Fruit fly (Drosophila melanogaster) whole organism, embryonic: ENCODE data around the gene CG33332.
A peak's percentile ranks its signal among the peaks of the same experiment; 100 is the strongest.

Experiments
- Awh ChIP-seq: fragments of 200-800 bp; sonication (Bioruptor generic); IDR thresholded peaks from 2 replicates; pipeline ENCODE4, ENCODE4 v1.3.6; 2022; ENCODE audit warnings: missing biosample characterization, missing genetic modification characterization
- CG11456 ChIP-seq: fragments of 200-800 bp; sonication (Bioruptor generic); IDR thresholded peaks from 3 replicates; pipeline ENCODE4 v1.3.6; 2022; ENCODE audit warnings: missing biosample characterization, missing genetic modification characterization
- CG11504 ChIP-seq: fragments of 200-800 bp; sonication (Bioruptor generic); optimal IDR thresholded peaks from 3 replicates; lab custom pipeline; 2019; ENCODE audit warnings: missing biosample characterization, mild to moderate bottlenecking, missing genetic modification characterization, moderate library complexity
- CG13287 ChIP-seq: fragments of 200-800 bp; sonication (Bioruptor generic); IDR thresholded peaks from 2 replicates; pipeline ENCODE4 v1.3.6; 2022; ENCODE audit warnings: missing biosample characterization, missing genetic modification characterization; ENCODE audit not compliant: partially characterized antibody
- CG13424 ChIP-seq: fragments of 200-800 bp; sonication (Bioruptor generic); optimal IDR thresholded peaks from 2 replicates; lab custom pipeline; 2019; ENCODE audit warnings: missing biosample characterization, mild to moderate bottlenecking, missing genetic modification characterization, moderate library complexity
- CG13624 ChIP-seq: fragments of 200-800 bp; sonication (Bioruptor generic); optimal IDR thresholded peaks from 2 replicates; lab custom pipeline; 2016; ENCODE audit warnings: missing biosample characterization, missing genetic modification characterization
- CG13894 ChIP-seq: fragments of 200-800 bp; sonication (Bioruptor generic); optimal IDR thresholded peaks from 3 replicates; lab custom pipeline; 2018; ENCODE audit warnings: missing biosample characterization, mild to moderate bottlenecking, missing genetic modification characterization, moderate library complexity
- CG14965 ChIP-seq: fragments of 200-800 bp; sonication (Bioruptor generic); optimal IDR thresholded peaks from 2 replicates; lab custom pipeline; 2016; ENCODE audit warnings: missing biosample characterization, missing genetic modification characterization, borderline replicate concordance
- CG15696 ChIP-seq: fragments of 200-800 bp; sonication (Bioruptor generic); optimal IDR thresholded peaks from 2 replicates; lab custom pipeline; 2019; ENCODE audit warnings: missing biosample characterization, mild to moderate bottlenecking, missing genetic modification characterization, moderate library complexity
- CG17359 ChIP-seq: fragments of 200-800 bp; sonication (Bioruptor generic); optimal IDR thresholded peaks from 3 replicates; lab custom pipeline; 2018; ENCODE audit warnings: missing biosample characterization, mild to moderate bottlenecking, missing genetic modification characterization, moderate library complexity
- CG17361 ChIP-seq: fragments of 200-800 bp; sonication (Bioruptor generic); IDR thresholded peaks from 3 replicates; pipeline ENCODE4 v1.3.6; 2022; ENCODE audit warnings: missing biosample characterization, missing genetic modification characterization
- CG30020 ChIP-seq: fragments of 200-800 bp; optimal IDR thresholded peaks from 2 replicates; lab custom pipeline; 2019; ENCODE audit warnings: missing biosample characterization, mild to moderate bottlenecking, missing genetic modification characterization, moderate library complexity
- CG30431 ChIP-seq: fragments of 200-800 bp; sonication (Bioruptor generic); optimal IDR thresholded peaks from 2 replicates; lab custom pipeline; 2017; ENCODE audit warnings: missing biosample characterization, missing genetic modification characterization
- CG31388 ChIP-seq: fragments of 200-800 bp; sonication (Bioruptor generic); optimal IDR thresholded peaks from 2 replicates; lab custom pipeline; 2016; ENCODE audit warnings: missing biosample characterization, missing genetic modification characterization
- CG31441 ChIP-seq: fragments of 200-800 bp; sonication (Bioruptor generic); IDR thresholded peaks from 2 replicates; pipeline ENCODE4 v1.3.6; 2022; ENCODE audit warnings: missing biosample characterization, missing genetic modification characterization
- CG33557 ChIP-seq: fragments of 200-800 bp; sonication (Bioruptor generic); optimal IDR thresholded peaks from 2 replicates; lab custom pipeline; 2019; ENCODE audit warnings: missing biosample characterization, mild to moderate bottlenecking, missing genetic modification characterization, moderate library complexity
- CG4424 ChIP-seq: fragments of 200-800 bp; sonication (Bioruptor generic); optimal IDR thresholded peaks from 3 replicates; lab custom pipeline; 2016; ENCODE audit warnings: missing biosample characterization, missing genetic modification characterization
- CG6791 ChIP-seq: fragments of 200-800 bp; sonication (Bioruptor generic); IDR thresholded peaks from 3 replicates; pipeline ENCODE4 v1.3.6; 2022; ENCODE audit warnings: missing biosample characterization, missing genetic modification characterization; ENCODE audit not compliant: partially characterized antibody
- CG7928 ChIP-seq: fragments of 200-800 bp; sonication (Bioruptor generic); optimal IDR thresholded peaks from 2 replicates; lab custom pipeline; 2017; ENCODE audit warnings: missing biosample characterization, mild to moderate bottlenecking, missing genetic modification characterization
- CG7987 ChIP-seq: fragments of 200-800 bp; sonication (Bioruptor generic); optimal IDR thresholded peaks from 2 replicates; lab custom pipeline; 2018; ENCODE audit warnings: missing biosample characterization, mild to moderate bottlenecking, missing genetic modification characterization, moderate library complexity
- CG9797 ChIP-seq: fragments of 200-800 bp; sonication (Bioruptor generic); optimal IDR thresholded peaks from 3 replicates; lab custom pipeline; 2018; ENCODE audit warnings: missing biosample characterization, mild to moderate bottlenecking, missing genetic modification characterization
- D19B ChIP-seq: fragments of 200-800 bp; sonication (Bioruptor generic); optimal IDR thresholded peaks from 2 replicates; lab custom pipeline; 2017; ENCODE audit warnings: missing biosample characterization, mild to moderate bottlenecking, missing genetic modification characterization
- Ets65A ChIP-seq: fragments of 200-800 bp; sonication (Bioruptor generic); peaks from one replicate; lab custom pipeline; 2016; ENCODE audit warnings: missing biosample characterization, missing genetic modification characterization
- Gsc ChIP-seq: fragments of 200-800 bp; sonication (Bioruptor generic); IDR thresholded peaks from 2 replicates; pipeline ENCODE4 v1.3.6; 2022; ENCODE audit warnings: missing biosample characterization, missing genetic modification characterization
- NC2β ChIP-seq: fragments of 200-800 bp; sonication (Bioruptor generic); optimal IDR thresholded peaks from 2 replicates; lab custom pipeline; 2016; ENCODE audit warnings: missing biosample characterization, missing genetic modification characterization
- Nf-YA ChIP-seq: fragments of 200-800 bp; sonication (Bioruptor generic); IDR thresholded peaks from 2 replicates; pipeline ENCODE4 v1.3.6; 2022; ENCODE audit warnings: missing biosample characterization, missing genetic modification characterization
- Sry-β ChIP-seq: fragments of 200-800 bp; sonication (Bioruptor generic); optimal IDR thresholded peaks from 2 replicates; lab custom pipeline; 2018; ENCODE audit warnings: missing biosample characterization, mild to moderate bottlenecking, missing genetic modification characterization, moderate library complexity
- TFAM ChIP-seq: fragments of 200-800 bp; sonication (Bioruptor generic); optimal IDR thresholded peaks from 2 replicates; lab custom pipeline; 2017; ENCODE audit warnings: missing biosample characterization, missing genetic modification characterization, inconsistent platforms
- Xbp1 ChIP-seq: fragments of 200-800 bp; sonication (Bioruptor generic); optimal IDR thresholded peaks from 3 replicates; lab custom pipeline; 2016; ENCODE audit warnings: missing biosample characterization, mild to moderate bottlenecking, missing genetic modification characterization
- Xrp1 ChIP-seq: fragments of 200-800 bp; sonication (Bioruptor generic); IDR thresholded peaks from 2 replicates; pipeline ENCODE4 v1.3.6; 2022; ENCODE audit warnings: missing biosample characterization, missing genetic modification characterization
- YL-1 ChIP-seq: fragments of 200-800 bp; sonication (Bioruptor generic); optimal IDR thresholded peaks from 3 replicates; lab custom pipeline; 2017; ENCODE audit warnings: missing biosample characterization, mild to moderate bottlenecking, missing genetic modification characterization
- ap ChIP-seq: fragments of 200-800 bp; sonication (Bioruptor generic); IDR thresholded peaks from 2 replicates; pipeline ENCODE4 v1.3.6; 2022; ENCODE audit warnings: missing biosample characterization, missing genetic modification characterization
- az2 ChIP-seq: fragments of 200-800 bp; sonication (Bioruptor generic); optimal IDR thresholded peaks from 3 replicates; lab custom pipeline; 2016; ENCODE audit warnings: missing biosample characterization, missing genetic modification characterization
- danr ChIP-seq: fragments of 200-800 bp; sonication (Bioruptor generic); IDR thresholded peaks from 2 replicates; pipeline ENCODE4 v1.3.6; 2022; ENCODE audit warnings: missing biosample characterization, missing genetic modification characterization
- dpn ChIP-seq, 2 experiments: fragments of 200-800 bp; sonication (Bioruptor generic); optimal IDR thresholded peaks; 3 replicates each; lab custom pipeline; 2016; ENCODE audit warnings: missing biosample characterization in 2 of 2, missing genetic modification characterization in 2 of 2
- dysf ChIP-seq: fragments of 200-800 bp; sonication (Bioruptor generic); IDR thresholded peaks from 3 replicates; pipeline ENCODE4 v1.3.6; 2022; ENCODE audit warnings: missing biosample characterization, missing genetic modification characterization
- fd96Cb ChIP-seq: fragments of 200-800 bp; sonication (Bioruptor generic); optimal IDR thresholded peaks from 2 replicates; lab custom pipeline; 2018; ENCODE audit warnings: missing biosample characterization, mild to moderate bottlenecking, missing genetic modification characterization, moderate library complexity
- gem ChIP-seq: fragments of 200-800 bp; sonication (Bioruptor generic); optimal IDR thresholded peaks from 2 replicates; lab custom pipeline; 2019; ENCODE audit warnings: missing biosample characterization, mild to moderate bottlenecking, missing genetic modification characterization, moderate library complexity
- gfzf ChIP-seq: fragments of 200-800 bp; sonication (Bioruptor generic); optimal IDR thresholded peaks from 2 replicates; lab custom pipeline; 2016; ENCODE audit warnings: missing biosample characterization, mild to moderate bottlenecking, missing genetic modification characterization, moderate library complexity
- hb ChIP-seq: fragments of 200-800 bp; sonication (Bioruptor generic); IDR thresholded peaks from 3 replicates; pipeline ENCODE4 v1.3.6; 2022; ENCODE audit warnings: missing biosample characterization, missing genetic modification characterization; ENCODE audit not compliant: partially characterized antibody
- kah ChIP-seq: fragments of 200-800 bp; sonication (Bioruptor generic); optimal IDR thresholded peaks from 2 replicates; lab custom pipeline; 2018; ENCODE audit warnings: missing biosample characterization, mild to moderate bottlenecking, missing genetic modification characterization
- phol ChIP-seq: fragments of 200-800 bp; sonication (Bioruptor generic); optimal IDR thresholded peaks from 3 replicates; lab custom pipeline; 2018; ENCODE audit warnings: missing biosample characterization, mild to moderate bottlenecking, missing genetic modification characterization, moderate library complexity
- prd ChIP-seq, 3 experiments: fragments of >200 bp in 2 of 3; fragments of 200-800 bp in 1 of 3; sonication (Bioruptor generic) in 1 of 3; optimal IDR thresholded peaks in 2 of 3; IDR thresholded peaks in 1 of 3; 2 replicates in 2 of 3; 3 replicates in 1 of 3; pipeline versions ENCODE4 v1.3.6 to Lab custom; 2017 to 2022; ENCODE audit warnings: missing biosample characterization in 1 of 3, missing genetic modification characterization in 1 of 3
- row ChIP-seq: fragments of 200-800 bp; sonication (Bioruptor generic); IDR thresholded peaks from 3 replicates; pipeline ENCODE4 v1.3.6; 2022; ENCODE audit warnings: missing biosample characterization, missing genetic modification characterization
- sim ChIP-seq: fragments of 200-800 bp; sonication (Bioruptor generic); IDR thresholded peaks from 2 replicates; pipeline ENCODE4 v1.3.6; 2022; ENCODE audit warnings: missing biosample characterization, missing genetic modification characterization
- slp2 ChIP-seq: fragments of 200-800 bp; sonication (Bioruptor generic); optimal IDR thresholded peaks from 2 replicates; lab custom pipeline; 2016; ENCODE audit warnings: missing biosample characterization, missing genetic modification characterization
- sqz ChIP-seq: fragments of 200-800 bp; sonication (Bioruptor generic); optimal IDR thresholded peaks from 3 replicates; lab custom pipeline; 2018; ENCODE audit warnings: missing biosample characterization, mild to moderate bottlenecking, missing genetic modification characterization
- trem ChIP-seq: fragments of 200-800 bp; optimal IDR thresholded peaks from 3 replicates; lab custom pipeline; 2019; ENCODE audit warnings: missing biosample characterization, mild to moderate bottlenecking, missing genetic modification characterization, moderate library complexity
- wek ChIP-seq: fragments of 200-800 bp; sonication (Bioruptor generic); optimal IDR thresholded peaks from 3 replicates; lab custom pipeline; 2018; ENCODE audit warnings: missing biosample characterization, mild to moderate bottlenecking, missing genetic modification characterization, moderate library complexity

CG33332 gene

DNA sequence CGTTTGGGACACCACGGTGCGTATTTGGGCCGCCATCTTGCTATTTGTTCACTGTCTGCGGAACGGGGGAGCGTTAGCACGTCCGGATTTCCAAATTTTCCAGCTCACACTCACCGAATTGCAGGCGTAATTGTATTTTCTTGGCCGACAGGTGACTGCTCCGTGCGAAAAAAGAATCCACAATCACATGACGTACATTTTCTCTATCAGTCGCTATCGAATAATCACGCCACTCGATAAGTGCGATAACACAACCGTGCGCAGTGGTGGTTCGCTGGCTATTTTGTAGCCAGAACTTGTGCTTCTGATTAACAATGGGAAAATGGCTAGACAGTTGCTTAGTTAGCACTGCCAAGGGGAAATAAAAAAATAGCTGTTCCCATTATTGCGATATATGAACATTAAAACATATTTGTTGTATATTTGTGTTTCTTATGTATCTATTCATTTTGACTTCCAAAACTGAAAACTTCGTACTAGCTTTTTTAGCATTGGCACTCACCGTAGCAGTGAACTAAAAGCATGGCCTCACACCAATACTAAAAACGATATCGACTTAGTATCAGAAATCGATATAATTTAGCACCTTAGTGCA is 17.7 kb downstream of the CG33332 start, which contains the start of gene VhaPPA1-1 (continued):
- no peak for TF ChIP-seq CG14965
- TF ChIP-seq CG30431 (GFP tag; lab: Kevin White, UChicago): no peak
- TF ChIP-seq Ets65A (GFP tag; lab: Kevin White, UChicago): peak; percentile 63
- no peak for TF ChIP-seq CG13424 (tag; lab: Kevin White, UChicago)
- TF ChIP-seq CG15696 (tag; lab: Kevin White, UChicago): no peak
- TF ChIP-seq slp2 (GFP tag; lab: Kevin White, UChicago): no peak
- TF ChIP-seq CG13287 (GFP tag; lab: Robert Waterston, UW): peak; percentile 36
- peak; percentile 97 for TF ChIP-seq Sry-β (GFP tag; lab: Kevin White, UChicago)
- no peak for TF ChIP-seq Nf-YA (GFP tag; lab: Robert Waterston, UW)
- peak; percentile 65 for TF ChIP-seq CG30020 (tag; lab: Kevin White, UChicago)
- TF ChIP-seq prd (optimal IDR thresholded peaks at IDR 0.05; lab: Kevin White, UChicago): no peak
- no peak for TF ChIP-seq prd (GFP tag; IDR thresholded peaks at IDR 0.05; lab: Robert Waterston, UW)
- peak; percentile 48; the same call in 2 of the 3 replicates for TF ChIP-seq CG6791 (GFP tag; lab: Robert Waterston, UW)
- peak; percentile 37 for TF ChIP-seq Xbp1 (GFP tag; lab: Kevin White, UChicago)
- peak; percentile 55 for TF ChIP-seq CG9797 (GFP tag; lab: Kevin White, UChicago)
- TF ChIP-seq CG7987: peak; percentile 15
- peak; percentile 68 for TF ChIP-seq phol (tag; lab: Kevin White, UChicago)
- TF ChIP-seq NC2β: no peak
- TF ChIP-seq kah (GFP tag; lab: Kevin White, UChicago): no peak
- TF ChIP-seq gem (tag; lab: Kevin White, UChicago): peak; percentile 36
- no peak for TF ChIP-seq CG4424 (GFP tag; lab: Kevin White, UChicago)
- TF ChIP-seq dysf (GFP tag; lab: Robert Waterston, UW): no peak
- TF ChIP-seq CG31441 (GFP tag; lab: Robert Waterston, UW): 0 out of 2 replicates have a peak, but pooled peaks have one; percentile 45
- no peak for TF ChIP-seq ap (GFP tag; lab: Robert Waterston, UW)
- no peak for TF ChIP-seq Gsc (GFP tag; lab: Robert Waterston, UW)
- TF ChIP-seq danr (GFP tag; lab: Robert Waterston, UW): no peak
- peak; percentile 83 for TF ChIP-seq row (GFP tag; lab: Robert Waterston, UW)
- no peak for TF ChIP-seq sqz (GFP tag; lab: Kevin White, UChicago)
- peak; percentile 62 for TF ChIP-seq CG13624
- no peak for TF ChIP-seq hb (GFP tag; lab: Robert Waterston, UW)
- no peak for TF ChIP-seq TFAM
- peak; percentile 88 for TF ChIP-seq YL-1
- no peak for TF ChIP-seq Xrp1 (GFP tag; lab: Robert Waterston, UW)
- TF ChIP-seq CG17361 (GFP tag; lab: Robert Waterston, UW): peak; percentile 58; the same call in 2 of the 3 replicates
- no peak for TF ChIP-seq CG33557 (GFP tag; lab: Kevin White, UChicago)
- peak; percentile 71 for TF ChIP-seq trem
- TF ChIP-seq CG7928 (GFP tag; lab: Kevin White, UChicago): no peak
- no peak for TF ChIP-seq D19B (GFP tag; lab: Kevin White, UChicago)
- no peak for TF ChIP-seq sim (GFP tag; lab: Robert Waterston, UW)
- no peak for TF ChIP-seq CG17359 (tag; lab: Kevin White, UChicago)
- no peak for TF ChIP-seq CG31388 (GFP tag; lab: Kevin White, UChicago)
- TF ChIP-seq dpn (GFP tag; optimal IDR thresholded peaks at IDR 0.05; lab: Kevin White, UChicago): peak in 1 of 2 experiments; percentile 30
- TF ChIP-seq CG11456 (GFP tag; lab: Robert Waterston, UW): no peak
- no peak for TF ChIP-seq Awh (GFP tag; lab: Robert Waterston, UW)
- no peak for TF ChIP-seq CG13894 (tag; lab: Kevin White, UChicago)
- no peak for TF ChIP-seq az2 (GFP tag; lab: Kevin White, UChicago)
- peak; percentile 51 for TF ChIP-seq gfzf (GFP tag; lab: Kevin White, UChicago)
- no peak for TF ChIP-seq fd96Cb (tag; lab: Kevin White, UChicago)
- peak; percentile 53 for TF ChIP-seq CG11504 (tag; lab: Kevin White, UChicago)
- TF ChIP-seq wek: no peak
